Worm (Caenorhabditis elegans): ENCODE data around the gene F46B3.16.

Gene F46B3.16

DNA sequence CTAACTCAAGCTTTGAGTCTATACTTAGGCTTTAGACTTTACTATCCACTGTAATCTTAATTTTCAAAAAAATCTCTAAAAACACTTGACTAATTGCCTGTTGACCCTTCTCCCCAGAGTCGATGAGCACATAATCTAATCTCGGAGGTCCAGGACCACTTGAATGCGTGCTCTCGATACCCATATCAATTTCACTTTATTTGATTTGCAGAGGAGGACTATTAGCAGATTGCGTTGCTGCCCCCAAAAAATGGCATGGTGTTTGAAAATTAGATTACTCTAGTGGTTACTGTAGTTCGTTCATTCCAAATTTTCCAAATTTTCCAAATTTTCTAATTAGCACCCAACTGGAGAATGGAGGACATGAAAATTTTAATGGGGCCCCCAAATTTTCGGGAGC, 11.0 kb downstream of the F46B3.16 start:
- TF ChIP-seq tra-1 (GFP tag; IDR thresholded peaks at IDR 0.05) (no peak), saeg-2 (GFP tag; IDR thresholded peaks at IDR 0.05) (no peak), ceh-28 (tag; optimal IDR thresholded peaks at IDR 0.05) (no peak), hlh-11 (tag; optimal IDR thresholded peaks at IDR 0.05) (no peak), lsy-2 (tag; optimal IDR thresholded peaks at IDR 0.05) (no peak), nhr-11 (tag; optimal IDR thresholded peaks at IDR 0.05) (no peak), tag-97 (GFP tag; IDR thresholded peaks at IDR 0.05) (no peak), dpl-1 (GFP tag; optimal IDR thresholded peaks at IDR 0.05) (no peak), lin-29 (GFP tag; IDR thresholded peaks at IDR 0.05) (no peak), D1046.2 (GFP tag; IDR thresholded peaks at IDR 0.05) (no peak), aha-1 (tag) (no peak), rbr-2 (tag; optimal IDR thresholded peaks at IDR 0.05) (no peak), daf-19 (GFP tag; conservative IDR thresholded peaks at IDR 0.05) (no peak), ceh-20 (GFP tag; IDR thresholded peaks at IDR 0.05) (no peak), nhr-77 (tag; optimal IDR thresholded peaks at IDR 0.05) (no peak), mes-2 (tag; optimal IDR thresholded peaks at IDR 0.05; ENCODE audit: poor library complexity, severe bottlenecking) (no peak), pqm-1 (tag; optimal IDR thresholded peaks at IDR 0.05) (no peak)

DNA sequence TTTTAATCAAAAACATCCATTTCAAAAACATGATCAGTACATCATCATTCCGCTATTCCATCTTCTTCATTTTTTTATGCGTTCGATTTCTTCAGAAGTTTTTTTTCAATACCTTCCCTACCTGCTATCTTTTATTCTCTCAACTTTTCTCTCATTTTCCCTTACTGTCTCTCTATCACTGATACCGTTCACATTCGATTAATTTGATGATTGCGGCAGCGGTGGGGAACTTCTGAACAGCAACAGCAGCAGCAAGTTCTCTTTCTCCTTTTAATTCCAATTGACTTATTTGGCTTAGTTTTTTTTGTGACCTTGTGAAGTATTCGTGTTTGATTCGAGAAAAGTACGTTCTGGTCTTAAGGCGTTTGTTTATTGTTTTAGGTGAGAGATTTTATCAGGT, 14.4 kb downstream of the F46B3.16 start:
- TF ChIP-seq hmg-1.1 (GFP tag; IDR thresholded peaks at IDR 0.05) (peak; percentile 22; the same call in 1 of the 2 replicates), cey-2 (tag; optimal IDR thresholded peaks at IDR 0.05; ENCODE audit: borderline replicate concordance, insufficient read depth) (peak; percentile 32), ceh-44 (GFP tag; IDR thresholded peaks at IDR 0.05) (no peak), spr-3 (GFP tag; optimal IDR thresholded peaks at IDR 0.05) (no peak), dmd-9 (GFP tag; IDR thresholded peaks at IDR 0.05) (no peak), nhr-28 (tag; optimal IDR thresholded peaks at IDR 0.05) (peak; percentile 68), hlh-11 (tag; optimal IDR thresholded peaks at IDR 0.05) (peak; percentile 31), set-16 (GFP tag; IDR thresholded peaks at IDR 0.05) (no peak), saeg-2 (GFP tag; IDR thresholded peaks at IDR 0.05) (no peak), mxl-3 (GFP tag; optimal IDR thresholded peaks at IDR 0.05) (peak; percentile 7), hlh-30 (tag; optimal IDR thresholded peaks at IDR 0.05; ENCODE audit: insufficient read depth) (peak; percentile 19), nhr-25 (tag; optimal IDR thresholded peaks at IDR 0.05; ENCODE audit: borderline replicate concordance, insufficient read depth) (no peak)

DNA sequence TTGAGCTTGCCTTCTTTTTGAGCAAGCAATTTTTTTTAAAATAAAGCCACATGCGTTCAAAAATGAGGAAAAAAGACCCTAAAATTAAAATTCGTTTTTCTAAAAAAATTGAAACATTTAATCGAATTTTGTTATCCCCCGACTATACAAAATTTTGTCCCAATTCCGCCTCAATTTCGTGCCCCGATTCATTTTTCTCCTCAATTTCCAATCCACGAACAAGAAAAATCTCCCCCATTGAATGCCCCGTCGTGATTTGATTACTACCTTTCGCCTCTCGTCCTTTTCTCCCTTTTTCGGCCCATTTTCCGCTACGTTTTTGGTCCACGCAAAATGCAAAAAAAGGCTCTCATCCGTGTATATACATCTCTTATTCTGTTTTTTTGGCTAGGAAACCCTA, 17.5 kb downstream of the F46B3.16 start:
- no peak for TF ChIP-seq ztf-11 (tag; optimal IDR thresholded peaks at IDR 0.05)
- peak; percentile 14 for TF ChIP-seq fkh-10 (GFP tag; optimal IDR thresholded peaks at IDR 0.05)
- TF ChIP-seq mes-2 (tag; optimal IDR thresholded peaks at IDR 0.05; ENCODE audit: poor library complexity, severe bottlenecking) = no peak

- no peak for TF ChIP-seq php-3 (GFP tag; IDR thresholded peaks at IDR 0.05)
- TF ChIP-seq fos-1 (tag; optimal IDR thresholded peaks at IDR 0.05) = no peak
- TF ChIP-seq tag-97 (GFP tag; IDR thresholded peaks at IDR 0.05) = no peak
- TF ChIP-seq Y48G9A.11 (GFP tag; IDR thresholded peaks at IDR 0.05) = no peak
- no peak for TF ChIP-seq ces-1 (GFP tag; optimal IDR thresholded peaks at IDR 0.05)
- TF ChIP-seq vab-7 (GFP tag; IDR thresholded peaks at IDR 0.05) = no peak
- TF ChIP-seq ztf-11 (tag; optimal IDR thresholded peaks at IDR 0.05) = no peak
- TF ChIP-seq nhr-41 (GFP tag; IDR thresholded peaks at IDR 0.05) = no peak
- no peak for TF ChIP-seq nhr-77 (tag; optimal IDR thresholded peaks at IDR 0.05)
- TF ChIP-seq zip-11 (GFP tag; IDR thresholded peaks at IDR 0.05) = no peak
- TF ChIP-seq zip-2 (tag; optimal IDR thresholded peaks at IDR 0.05) = no peak
- TF ChIP-seq unc-130 (GFP tag; optimal IDR thresholded peaks at IDR 0.05) = no peak
- no peak for TF ChIP-seq ztf-7 (tag; optimal IDR thresholded peaks at IDR 0.05)
- TF ChIP-seq lin-1 (GFP tag; IDR thresholded peaks at IDR 0.05) = no peak
- TF ChIP-seq mdl-1 (tag; optimal IDR thresholded peaks at IDR 0.05) = no peak
- no peak for TF ChIP-seq dmd-8 (GFP tag; IDR thresholded peaks at IDR 0.05)
Measured at ce11 chrV:20654350-20654749, 19.9 kb downstream of the F46B3.16 start, which contains the start of gene mnr-1. TSS of gene mnr-1 (plus strand) at chrV:20654650.
